Comparison of ENCODE assay signal across 2 fruit fly cellular contexts in genomic region chr4:944354-944753, dm6.
A peak's percentile ranks its signal among the peaks of the same experiment; 100 is the strongest.
TF ChIP-seq lines count a peak whose summit lies in the region.

No protein-coding gene starts in this region.

- TF ChIP-seq CTCF in whole organism, embryonic (GFP tag; optimal IDR thresholded peaks at IDR 0.05; lab: Kevin White, UChicago): no peak

TF ChIP-seq in whole organism, adult, 20 proteins besides CTCF, POLR2A, EP300 and RAD21:
- peak; percentile 35 for TF ChIP-seq kay (GFP tag; lab: Kevin White, UChicago; ENCODE audit: borderline replicate concordance)
- no peak for TF ChIP-seq CG5204 (GFP tag; optimal IDR thresholded peaks at IDR 0.05; lab: Kevin White, UChicago)
- no peak for TF ChIP-seq ovo (GFP tag; optimal IDR thresholded peaks at IDR 0.05; lab: Kevin White, UChicago)
- no peak for TF ChIP-seq tj (GFP tag; optimal IDR thresholded peaks at IDR 0.05; lab: Kevin White, UChicago)

TF ChIP-seq in whole organism, embryonic, 481 proteins besides CTCF, POLR2A, EP300 and RAD21:
- TF ChIP-seq tll (GFP tag; optimal IDR thresholded peaks at IDR 0.05; lab: Kevin White, UChicago) (no peak), sob (GFP tag; IDR thresholded peaks at IDR 0.05; lab: Robert Waterston, UW) (no peak), CG10431 (GFP tag; optimal IDR thresholded peaks at IDR 0.05; lab: Kevin White, UChicago) (peak; percentile 92), esg (GFP tag; conservative IDR thresholded peaks at IDR 0.05; lab: Robert Waterston, UW) (no peak), fu2 (GFP tag; optimal IDR thresholded peaks at IDR 0.05; lab: Kevin White, UChicago) (no peak), NC2α (GFP tag; optimal IDR thresholded peaks at IDR 0.05; lab: Kevin White, UChicago) (no peak), CkIIα-i1 (GFP tag; IDR thresholded peaks at IDR 0.05; lab: Robert Waterston, UW) (no peak)

Comparison
In these comparisons a context has a peak if more than half of its experiments do, and no peak if none do; other contexts are left out.
1. Of the 1 proteins assayed by ChIP-seq in both whole organism, embryonic and whole organism, adult: peak only in whole organism, embryonic: none; only in whole organism, adult: kay; in both: none; in neither: 0.